Fruit fly (Drosophila melanogaster) whole organism, embryonic: ENCODE measurements around the gene CG31792.

Source experiments
- Abd-B ChIP-seq: fragments of 200-800 bp; sonication (Bioruptor generic); optimal IDR thresholded peaks from 2 replicates; lab custom pipeline; 2018; ENCODE audit warnings: missing biosample characterization, mild to moderate bottlenecking, missing genetic modification characterization, moderate library complexity
- Bteb2 ChIP-seq: fragments of 200-800 bp; sonication (Bioruptor generic); optimal IDR thresholded peaks from 2 replicates; lab custom pipeline; 2016; ENCODE audit warnings: missing biosample characterization, missing genetic modification characterization
- CG10321 ChIP-seq: fragments of 200-800 bp; sonication (Bioruptor generic); IDR thresholded peaks from 2 replicates; pipeline ENCODE4 v1.3.6; 2022; ENCODE audit warnings: missing biosample characterization, missing genetic modification characterization
- CG12071 ChIP-seq: fragments of 200-800 bp; sonication (Bioruptor generic); optimal IDR thresholded peaks from 3 replicates; lab custom pipeline; 2018; ENCODE audit warnings: missing biosample characterization, mild to moderate bottlenecking, missing genetic modification characterization
- CG13624 ChIP-seq: fragments of 200-800 bp; sonication (Bioruptor generic); optimal IDR thresholded peaks from 2 replicates; lab custom pipeline; 2016; ENCODE audit warnings: missing biosample characterization, missing genetic modification characterization
- CG14667 ChIP-seq: fragments of 200-800 bp; sonication (Bioruptor generic); IDR thresholded peaks from 2 replicates; pipeline ENCODE4 v1.3.6; 2022; ENCODE audit warnings: missing biosample characterization, missing genetic modification characterization
- CG18599 ChIP-seq: fragments of 200-800 bp; sonication (Bioruptor generic); optimal IDR thresholded peaks from 3 replicates; lab custom pipeline; 2017; ENCODE audit warnings: missing biosample characterization, missing genetic modification characterization, mild to moderate bottlenecking, moderate library complexity, missing genetic modification reagents
- CG2120 ChIP-seq: fragments of 200-800 bp; sonication (Bioruptor generic); optimal IDR thresholded peaks from 3 replicates; lab custom pipeline; 2016; ENCODE audit warnings: missing biosample characterization, missing genetic modification characterization
- CG2199 ChIP-seq: fragments of 200-800 bp; sonication (Bioruptor generic); IDR thresholded peaks from 3 replicates; pipeline ENCODE4 v1.3.6; 2022; ENCODE audit warnings: missing biosample characterization, missing genetic modification characterization
- CG31388 ChIP-seq: fragments of 200-800 bp; sonication (Bioruptor generic); optimal IDR thresholded peaks from 2 replicates; lab custom pipeline; 2016; ENCODE audit warnings: missing biosample characterization, missing genetic modification characterization
- CG34376 ChIP-seq: fragments of 200-800 bp; sonication (Bioruptor generic); optimal IDR thresholded peaks from 2 replicates; lab custom pipeline; 2018; ENCODE audit warnings: missing biosample characterization, mild to moderate bottlenecking, missing genetic modification characterization
- CG4360 ChIP-seq: fragments of 200-800 bp; sonication (Bioruptor generic); IDR thresholded peaks from 2 replicates; pipeline ENCODE4 v1.3.6; 2022; ENCODE audit warnings: missing biosample characterization, missing genetic modification characterization
- CG43689 ChIP-seq: fragments of 200-800 bp; sonication (Bioruptor generic); IDR thresholded peaks from 2 replicates; pipeline ENCODE4 v1.3.6; 2022; ENCODE audit warnings: missing biosample characterization, missing genetic modification characterization
- CG4617 ChIP-seq: fragments of 200-800 bp; sonication (Bioruptor generic); optimal IDR thresholded peaks from 3 replicates; lab custom pipeline; 2016; ENCODE audit warnings: missing biosample characterization, missing genetic modification characterization, borderline replicate concordance
- CG8359 ChIP-seq: fragments of 200-800 bp; sonication (Bioruptor generic); optimal IDR thresholded peaks from 2 replicates; lab custom pipeline; 2017; ENCODE audit warnings: missing biosample characterization, mild to moderate bottlenecking, missing genetic modification characterization, borderline replicate concordance
- Chrac-16 ChIP-seq: fragments of 200-800 bp; sonication (Bioruptor generic); optimal IDR thresholded peaks from 3 replicates; lab custom pipeline; 2016; ENCODE audit warnings: missing biosample characterization, missing genetic modification characterization
- Dbx ChIP-seq: fragments of 200-800 bp; sonication (Bioruptor generic); IDR thresholded peaks from 3 replicates; pipeline ENCODE4 v1.3.6; 2022; ENCODE audit warnings: missing biosample characterization, missing genetic modification characterization
- Dp ChIP-seq: fragments of 200-800 bp; sonication (Bioruptor generic); optimal IDR thresholded peaks from 2 replicates; lab custom pipeline; 2018; ENCODE audit warnings: missing biosample characterization, mild to moderate bottlenecking, missing genetic modification characterization, moderate library complexity
- E2f1 ChIP-seq: fragments of 200-800 bp; sonication (Bioruptor generic); IDR thresholded peaks from 2 replicates; pipeline ENCODE4 v1.3.6; 2022; ENCODE audit warnings: missing biosample characterization, missing genetic modification characterization
- Ets65A ChIP-seq: fragments of 200-800 bp; sonication (Bioruptor generic); peaks from one replicate; lab custom pipeline; 2016; ENCODE audit warnings: missing biosample characterization, missing genetic modification characterization
- HHEX ChIP-seq: fragments of 200-800 bp; sonication (Bioruptor generic); optimal IDR thresholded peaks from 3 replicates; lab custom pipeline; 2017; ENCODE audit warnings: missing biosample characterization, mild to moderate bottlenecking, missing genetic modification characterization, missing genetic modification reagents
- Hand ChIP-seq: fragments of 200-800 bp; sonication (Bioruptor generic); optimal IDR thresholded peaks from 2 replicates; lab custom pipeline; 2017; ENCODE audit warnings: mild to moderate bottlenecking, missing biosample characterization, missing genetic modification reagents, missing genetic modification characterization
- Med ChIP-seq: fragments of 200-800 bp; sonication (Bioruptor generic); peaks from one replicate; lab custom pipeline; 2016; ENCODE audit warnings: missing biosample characterization, missing genetic modification characterization, mild to moderate bottlenecking, inconsistent platforms, moderate library complexity
- Mrtf ChIP-seq: fragments of 200-800 bp; sonication (Bioruptor generic); IDR thresholded peaks from 3 replicates; pipeline ENCODE4 v1.3.6; 2022; ENCODE audit warnings: missing biosample characterization, missing genetic modification characterization
- NC2β ChIP-seq: fragments of 200-800 bp; sonication (Bioruptor generic); optimal IDR thresholded peaks from 2 replicates; lab custom pipeline; 2016; ENCODE audit warnings: missing biosample characterization, missing genetic modification characterization
- NK7.1 ChIP-seq: fragments of 200-800 bp; sonication (Bioruptor generic); optimal IDR thresholded peaks from 3 replicates; lab custom pipeline; 2016; ENCODE audit warnings: missing biosample characterization, missing genetic modification characterization
- Pdp1 ChIP-seq, 2 experiments: fragments of 200-800 bp; sonication (Bioruptor generic); optimal IDR thresholded peaks; 3 replicates each; lab custom pipeline; 2016; ENCODE audit warnings: missing biosample characterization in 2 of 2, missing genetic modification characterization in 2 of 2, mild to moderate bottlenecking in 1 of 2, moderate library complexity in 1 of 2
- Poxn ChIP-seq: fragments of 200-800 bp; sonication (Bioruptor generic); IDR thresholded peaks from 2 replicates; pipeline ENCODE4 v1.3.6; 2022; ENCODE audit warnings: missing biosample characterization, missing genetic modification characterization
- ato ChIP-seq: fragments of 200-800 bp; sonication (Bioruptor generic); IDR thresholded peaks from 2 replicates; pipeline ENCODE4 v1.3.6; 2022; ENCODE audit warnings: missing biosample characterization, missing genetic modification characterization; ENCODE audit not compliant: partially characterized antibody
- az2 ChIP-seq: fragments of 200-800 bp; sonication (Bioruptor generic); optimal IDR thresholded peaks from 3 replicates; lab custom pipeline; 2016; ENCODE audit warnings: missing biosample characterization, missing genetic modification characterization
- disco-r ChIP-seq: fragments of 200-800 bp; sonication (Bioruptor generic); optimal IDR thresholded peaks from 2 replicates; lab custom pipeline; 2016; ENCODE audit warnings: missing biosample characterization, missing genetic modification characterization
- emc ChIP-seq: fragments of 200-800 bp; sonication (Bioruptor generic); optimal IDR thresholded peaks from 2 replicates; lab custom pipeline; 2016; ENCODE audit warnings: missing biosample characterization, missing genetic modification characterization
- ewg ChIP-seq: fragments of 200-800 bp; sonication (Bioruptor generic); optimal IDR thresholded peaks from 3 replicates; lab custom pipeline; 2017; ENCODE audit warnings: mild to moderate bottlenecking, missing biosample characterization, missing genetic modification reagents, missing genetic modification characterization
- exex ChIP-seq: fragments of 200-800 bp; sonication (Bioruptor generic); optimal IDR thresholded peaks from 4 replicates; lab custom pipeline; 2018; ENCODE audit warnings: missing biosample characterization, mild to moderate bottlenecking, missing genetic modification characterization, moderate library complexity
- grau ChIP-seq: fragments of 200-800 bp; optimal IDR thresholded peaks from 3 replicates; lab custom pipeline; 2019; ENCODE audit warnings: missing biosample characterization, mild to moderate bottlenecking, missing genetic modification characterization, moderate library complexity
- gro ChIP-seq: fragments of 200-800 bp; sonication (Bioruptor generic); optimal IDR thresholded peaks from 2 replicates; lab custom pipeline; 2016; ENCODE audit warnings: missing biosample characterization, missing genetic modification characterization
- ham ChIP-seq: fragments of 200-800 bp; sonication (Bioruptor generic); IDR thresholded peaks from 2 replicates; pipeline ENCODE4 v1.3.6; 2022; ENCODE audit warnings: missing biosample characterization, missing genetic modification characterization
- hkb ChIP-seq, 2 experiments: fragments of 200-800 bp in 1 of 2; fragments of >200 bp in 1 of 2; sonication (Bioruptor generic) in 1 of 2; IDR thresholded peaks in 1 of 2; optimal IDR thresholded peaks in 1 of 2; 2 replicates each; pipeline versions ENCODE4 v1.3.6 to Lab custom; 2017 to 2022; ENCODE audit warnings: missing biosample characterization in 1 of 2, missing genetic modification characterization in 1 of 2
- kah ChIP-seq: fragments of 200-800 bp; sonication (Bioruptor generic); optimal IDR thresholded peaks from 2 replicates; lab custom pipeline; 2018; ENCODE audit warnings: missing biosample characterization, mild to moderate bottlenecking, missing genetic modification characterization
- ken ChIP-seq: fragments of 200-800 bp; sonication (Bioruptor generic); IDR thresholded peaks from 3 replicates; pipeline ENCODE4 v1.3.6; 2022; ENCODE audit warnings: missing biosample characterization, missing genetic modification characterization
- mirr ChIP-seq: fragments of 200-800 bp; sonication (Bioruptor generic); optimal IDR thresholded peaks from 3 replicates; lab custom pipeline; 2018; ENCODE audit warnings: missing biosample characterization, mild to moderate bottlenecking, missing genetic modification characterization
- nerfin-1 ChIP-seq: fragments of 200-800 bp; sonication (Bioruptor generic); optimal IDR thresholded peaks from 3 replicates; lab custom pipeline; 2019; ENCODE audit warnings: missing biosample characterization, mild to moderate bottlenecking, missing genetic modification characterization, moderate library complexity
- nerfin-2 ChIP-seq: fragments of 200-800 bp; sonication (Bioruptor generic); IDR thresholded peaks from 2 replicates; pipeline ENCODE4 v1.3.6; 2022; ENCODE audit warnings: missing biosample characterization, missing genetic modification characterization; ENCODE audit not compliant: partially characterized antibody
- nmo ChIP-seq: fragments of 200-800 bp; sonication (Bioruptor generic); optimal IDR thresholded peaks from 2 replicates; lab custom pipeline; 2018; ENCODE audit warnings: missing biosample characterization, mild to moderate bottlenecking, missing genetic modification characterization, moderate library complexity
- pho ChIP-seq: fragments of 200-800 bp; sonication (Bioruptor generic); optimal IDR thresholded peaks from 2 replicates; lab custom pipeline; 2016; ENCODE audit warnings: missing biosample characterization, missing genetic modification characterization
- sd ChIP-seq: fragments of 200-800 bp; sonication (Bioruptor generic); optimal IDR thresholded peaks from 3 replicates; lab custom pipeline; 2018; ENCODE audit warnings: missing biosample characterization, mild to moderate bottlenecking, missing genetic modification characterization, moderate library complexity
- sima ChIP-seq: fragments of 200-800 bp; sonication (Bioruptor generic); optimal IDR thresholded peaks from 2 replicates; lab custom pipeline; 2016; ENCODE audit warnings: missing biosample characterization, missing genetic modification characterization
- sug ChIP-seq: fragments of 200-800 bp; optimal IDR thresholded peaks from 2 replicates; lab custom pipeline; 2019; ENCODE audit warnings: missing biosample characterization, mild to moderate bottlenecking, missing genetic modification characterization, moderate library complexity
- yki ChIP-seq: fragments of >200 bp; optimal IDR thresholded peaks from 3 replicates; lab custom pipeline; 2018

CG31792 gene

dm6 chr2L:18985201-18986124 lies 11.8 kb upstream of the CG31792 start:
- TF ChIP-seq Chrac-16 (GFP tag; lab: Kevin White, UChicago): no peak
- TF ChIP-seq CG8359 (GFP tag; lab: Kevin White, UChicago): no peak
- TF ChIP-seq sug (tag; lab: Kevin White, UChicago): peak; percentile 62
- no peak for TF ChIP-seq Dp (GFP tag; lab: Kevin White, UChicago)
- TF ChIP-seq Dbx (GFP tag; lab: Robert Waterston, UW): no peak
- TF ChIP-seq nerfin-1 (tag; lab: Kevin White, UChicago): no peak
- TF ChIP-seq ewg: no peak
- TF ChIP-seq E2f1 (GFP tag; lab: Robert Waterston, UW): no peak
- no peak for TF ChIP-seq pho (GFP tag; lab: Kevin White, UChicago)
- 0 out of 3 replicates have a peak, but pooled peaks have one; percentile 15 for TF ChIP-seq Mrtf
- TF ChIP-seq sd (tag; lab: Kevin White, UChicago): peak; percentile 42
- TF ChIP-seq Bteb2 (GFP tag; lab: Kevin White, UChicago): no peak
- no peak for TF ChIP-seq emc (GFP tag; lab: Kevin White, UChicago)
- TF ChIP-seq Med (GFP tag; lab: Kevin White, UChicago): peak; percentile 26
- no peak for TF ChIP-seq CG13624
- TF ChIP-seq HHEX (GFP tag; lab: Kevin White, UChicago): no peak
- no peak for TF ChIP-seq sima (GFP tag; lab: Kevin White, UChicago)
- TF ChIP-seq Poxn: no peak
- TF ChIP-seq exex: peak; percentile 90
- TF ChIP-seq Pdp1 (GFP tag; optimal IDR thresholded peaks at IDR 0.05; lab: Kevin White, UChicago): peak in 1 of 2 experiments; percentile 97
- no peak for TF ChIP-seq ato (GFP tag; lab: Robert Waterston, UW)
- TF ChIP-seq CG4360 (GFP tag; lab: Robert Waterston, UW): no peak
- no peak for TF ChIP-seq CG43689 (GFP tag; lab: Robert Waterston, UW)
- no peak for TF ChIP-seq ham (GFP tag; lab: Robert Waterston, UW)
- TF ChIP-seq CG2199 (GFP tag; lab: Robert Waterston, UW): peak; percentile 49; the same call in 1 of the 3 replicates
- TF ChIP-seq CG18599 (GFP tag; lab: Kevin White, UChicago): peak; percentile 28
- no peak for TF ChIP-seq az2 (GFP tag; lab: Kevin White, UChicago)
- TF ChIP-seq NK7.1 (GFP tag; lab: Kevin White, UChicago): no peak
- no peak for TF ChIP-seq NC2β (GFP tag; lab: Kevin White, UChicago)
- TF ChIP-seq yki (lab: Kevin White, UChicago): no peak
- no peak for TF ChIP-seq CG14667 (GFP tag; lab: Robert Waterston, UW)
- no peak for TF ChIP-seq gro (GFP tag; lab: Kevin White, UChicago)
- no peak for TF ChIP-seq CG12071 (GFP tag; lab: Kevin White, UChicago)
- 0 out of 3 replicates have a peak, but pooled peaks have one; percentile 24 for TF ChIP-seq ken (GFP tag; lab: Robert Waterston, UW)
- peak; percentile 36 for TF ChIP-seq CG2120 (GFP tag; lab: Kevin White, UChicago)
- no peak for TF ChIP-seq nmo (GFP tag; lab: Kevin White, UChicago)
- no peak for TF ChIP-seq CG31388 (GFP tag; lab: Kevin White, UChicago)
- TF ChIP-seq CG10321 (GFP tag; lab: Robert Waterston, UW): no peak
- TF ChIP-seq hkb (optimal IDR thresholded peaks at IDR 0.05; lab: Kevin White, UChicago): no peak
- 0 out of 2 replicates have a peak, but pooled peaks have one; percentile 13 for TF ChIP-seq hkb (GFP tag; IDR thresholded peaks at IDR 0.05; lab: Robert Waterston, UW)
- TF ChIP-seq Ets65A (GFP tag; lab: Kevin White, UChicago): peak; percentile 8
- TF ChIP-seq disco-r (GFP tag; lab: Kevin White, UChicago): no peak
- TF ChIP-seq CG34376 (GFP tag; lab: Kevin White, UChicago): peak; percentile 39
- peak; percentile 90 for TF ChIP-seq mirr (GFP tag; lab: Kevin White, UChicago)
- no peak for TF ChIP-seq Hand (GFP tag; lab: Kevin White, UChicago)
- no peak for TF ChIP-seq Abd-B (GFP tag; lab: Kevin White, UChicago)
- no peak for TF ChIP-seq nerfin-2
- TF ChIP-seq grau: peak; percentile 71
- TF ChIP-seq CG4617 (GFP tag; lab: Kevin White, UChicago): no peak
- TF ChIP-seq kah: no peak
